Worm (Caenorhabditis elegans) whole organism, mixed stage, embryonic: ENCODE data around the gene srx-26.

Source experiments
- blmp-1 ChIP-seq: fragments of 150-350 bp; optimal IDR thresholded peaks from 2 replicates; lab custom pipeline; 2014; ENCODE audit warnings: missing biosample characterization, missing genetic modification characterization
- elt-1 ChIP-seq: sonication (generic microtip); optimal IDR thresholded peaks from 2 replicates; lab custom pipeline; 2017; ENCODE audit warnings: missing genetic modification characterization, mild to moderate bottlenecking, missing compliant biosample characterization, antibody characterized with exemption, moderate library complexity, borderline replicate concordance; ENCODE audit not compliant: insufficient read depth
- lsy-2 ChIP-seq: fragments of 150-350 bp; optimal IDR thresholded peaks from 2 replicates; lab custom pipeline; 2014; ENCODE audit warnings: missing biosample characterization, missing genetic modification characterization
- nhr-12 ChIP-seq: fragments of 150-350 bp; optimal IDR thresholded peaks from 2 replicates; lab custom pipeline; 2014; ENCODE audit warnings: missing biosample characterization, missing genetic modification characterization
- nhr-237 ChIP-seq: fragments of 150-350 bp; optimal IDR thresholded peaks from 2 replicates; lab custom pipeline; 2014; ENCODE audit warnings: missing biosample characterization, missing genetic modification characterization
- nhr-28 ChIP-seq: fragments of 150-350 bp; optimal IDR thresholded peaks from 2 replicates; lab custom pipeline; 2014; ENCODE audit warnings: missing biosample characterization, missing genetic modification characterization
- tbx-8 ChIP-seq: fragments of 200-800 bp; sonication (Bioruptor generic); optimal IDR thresholded peaks from 2 replicates; lab custom pipeline; 2018; ENCODE audit warnings: mild to moderate bottlenecking, missing genetic modification characterization, moderate library complexity, missing compliant biosample characterization
- unc-62 ChIP-seq: fragments of 150-350 bp; optimal IDR thresholded peaks from 2 replicates; lab custom pipeline; 2014; ENCODE audit warnings: missing biosample characterization, missing genetic modification reagents, missing genetic modification characterization
- ztf-11 ChIP-seq: fragments of 150-350 bp; optimal IDR thresholded peaks from 2 replicates; lab custom pipeline; 2014; ENCODE audit warnings: missing biosample characterization, missing genetic modification characterization

DNA sequence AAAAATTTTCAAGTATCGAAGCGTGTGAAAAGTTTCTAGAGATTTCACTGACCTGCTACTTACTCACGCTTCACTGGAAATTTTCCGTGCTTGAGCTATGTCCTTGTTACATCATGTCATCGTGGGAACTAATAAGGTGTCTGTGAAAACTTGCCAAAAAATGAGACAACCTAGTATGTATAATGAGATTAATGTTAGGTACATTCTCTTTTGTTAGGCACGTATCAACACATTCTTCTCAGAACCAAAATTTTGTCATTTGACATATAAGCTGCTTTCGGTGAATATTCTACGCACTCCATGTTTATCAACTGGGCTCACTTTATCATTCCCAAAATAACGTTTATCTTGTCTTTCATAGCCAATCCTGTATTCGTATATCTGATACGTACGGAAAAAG is 21.1 kb upstream of the srx-26 start, which contains the start of gene srj-18:
- TF ChIP-seq tbx-8 (GFP tag; lab: Kevin White, UChicago) (no peak), unc-62 (GFP tag; lab: Kevin White, UChicago) (no peak), nhr-28 (tag; lab: Kevin White, UChicago) (no peak), ztf-11 (no peak), elt-1 (tag; lab: Kevin White, UChicago) (no peak), nhr-12 (tag; lab: Kevin White, UChicago) (no peak), blmp-1 (no peak), nhr-237 (tag; lab: Kevin White, UChicago) (no peak), lsy-2 (tag; lab: Kevin White, UChicago) (no peak)
